Fruit fly (Drosophila melanogaster): ENCODE results near the gene CG3708.

DNA sequence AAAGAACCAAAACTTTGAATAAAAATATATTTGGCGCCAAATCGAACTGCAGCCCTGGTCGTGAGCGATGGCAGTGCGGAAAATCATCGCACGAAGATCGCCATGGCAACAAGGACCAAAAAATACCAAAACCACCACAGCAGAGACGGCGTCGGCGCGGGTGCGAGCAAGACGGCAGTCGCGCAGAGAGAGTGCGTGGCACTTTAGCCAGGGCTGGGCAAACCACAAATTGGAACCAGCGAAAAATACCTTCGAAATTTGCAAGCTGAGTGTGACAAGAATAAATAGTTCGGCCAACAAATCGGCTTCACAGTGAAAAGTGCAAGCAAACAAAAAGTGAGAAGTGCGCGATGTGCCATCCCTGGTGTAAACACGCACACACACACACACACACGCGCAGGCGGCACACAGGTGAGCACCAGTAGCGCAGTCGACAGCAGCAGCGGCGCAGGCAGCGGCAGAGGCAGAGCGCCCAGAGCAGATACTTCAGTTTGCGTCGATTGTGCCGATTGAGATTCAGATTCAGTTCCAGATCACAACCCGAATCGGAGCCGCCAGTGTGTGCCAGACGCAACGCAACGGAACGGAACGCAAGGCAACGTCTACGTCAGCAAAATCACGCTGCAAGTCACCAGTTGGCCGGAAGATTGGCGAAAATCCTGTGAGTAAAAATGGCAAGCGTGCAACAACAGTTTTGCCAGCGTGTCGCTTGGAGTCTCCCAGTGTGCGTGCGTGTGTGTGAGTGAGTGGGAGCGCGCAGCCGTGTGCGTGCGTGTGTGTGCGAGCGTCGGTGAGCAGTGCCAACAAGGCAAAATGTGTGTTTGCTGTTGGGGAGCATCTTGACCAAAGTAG lies 5.4 kb upstream of the CG3708 start, which contains the start of gene TRAM:
- peak; percentile 93 for TF ChIP-seq Sox102F (GFP tag; optimal IDR thresholded peaks at IDR 0.05)
- TF ChIP-seq CG32006 (GFP tag; optimal IDR thresholded peaks at IDR 0.05), result peak; percentile 98
- TF ChIP-seq net (GFP tag; optimal IDR thresholded peaks at IDR 0.05), result peak; percentile 97
- peak; percentile 97 for TF ChIP-seq OdsH (GFP tag; optimal IDR thresholded peaks at IDR 0.05)
- TF ChIP-seq pdm3 (GFP tag; optimal IDR thresholded peaks at IDR 0.05), result peak; percentile 97

Measured in whole organism, prepupa.